Worm (Caenorhabditis elegans) whole organism, L4 larva: ENCODE results near the gene lido-11.
"Not testable (repeated sequence)": the region's sequence is repeated elsewhere in the genome, so short reads cannot be mapped to it uniquely, and the experiment has no call there.

ENCODE experiments used
- arid-1 ChIP-seq: fragments of 200-800 bp; sonication (Bioruptor generic); conservative IDR thresholded peaks from 2 replicates; pipeline ENCODE4 v1.3.6; 2022; ENCODE audit warnings: missing genetic modification reagents, missing genetic modification characterization, missing compliant biosample characterization
- pqm-1 ChIP-seq: sonication (generic microtip); optimal IDR thresholded peaks from 2 replicates; lab custom pipeline; 2017; ENCODE audit warnings: missing biosample characterization, missing genetic modification characterization
- zag-1 ChIP-seq: fragments of 150-350 bp; optimal IDR thresholded peaks from 2 replicates; lab custom pipeline; 2014; ENCODE audit warnings: missing biosample characterization, missing genetic modification characterization

ce11 chrII:3031292-3031691 is 27.5 kb downstream of the lido-11 start:
- not testable (repeated sequence) for TF ChIP-seq arid-1 (GFP tag; lab: Robert Waterston, UW); pqm-1 (tag; lab: Kevin White, UChicago); zag-1 (tag; lab: Kevin White, UChicago)
